Fruit fly (Drosophila melanogaster) S2 (cell line): ENCODE measurements around the gene Rh2.

Experiments used
- CG8478 ChIP-seq: fragments of >200 bp; optimal IDR thresholded peaks from 2 replicates; lab custom pipeline; 2018
- CTCF ChIP-seq, 2 experiments: fragments of >200 bp; optimal IDR thresholded peaks; 2 replicates each; lab custom pipeline; 2018

DNA sequence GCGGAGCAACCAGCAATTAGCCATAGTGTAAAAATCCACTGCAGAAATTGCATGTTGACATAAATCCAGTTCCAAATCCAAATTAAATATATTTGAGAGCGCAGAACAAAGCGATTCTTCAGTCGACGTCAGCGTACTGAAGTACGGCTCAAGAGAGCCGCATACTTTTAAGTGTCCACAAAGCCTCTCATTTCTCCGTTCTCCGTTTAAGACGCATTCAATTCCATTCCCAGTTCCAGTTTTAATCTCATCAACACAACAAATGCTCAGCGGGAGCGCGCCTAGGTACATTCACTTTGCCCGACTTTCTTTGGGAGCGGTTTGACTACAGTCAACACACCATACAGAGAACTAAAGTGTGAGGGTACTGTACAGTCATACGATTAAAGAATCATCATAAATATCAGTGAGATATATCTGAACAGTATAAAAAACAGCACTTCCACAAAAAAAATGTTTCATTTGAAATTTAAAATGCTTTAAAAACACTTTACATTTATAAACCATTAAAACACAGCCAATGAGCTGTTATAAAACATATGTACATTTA lies 13.6 kb downstream of the Rh2 start, which contains the start of gene Sgsh:
- TF ChIP-seq CTCF (optimal IDR thresholded peaks at IDR 0.05; lab: Kevin White, UChicago) = no peak
- no peak for TF ChIP-seq CG8478 (lab: Kevin White, UChicago)
